Worm (Caenorhabditis elegans): ENCODE measurements around the gene F54D12.2.

The F54D12.2 gene

ce11 chrII:1385280-1385679 is 13.2 kb upstream of the F54D12.2 start, which contains the start of gene F54D12.7:
Gene F54D12.7 (minus strand): TSS chrII:1385380.
- TF ChIP-seq nhr-77 (tag; optimal IDR thresholded peaks at IDR 0.05) (no peak), unc-86 (tag; optimal IDR thresholded peaks at IDR 0.05) (no peak), mab-9 (GFP tag; IDR thresholded peaks at IDR 0.05) (no peak), lsy-2 (tag; optimal IDR thresholded peaks at IDR 0.05) (no peak), pag-3 (tag; optimal IDR thresholded peaks at IDR 0.05; ENCODE audit: borderline replicate concordance, insufficient read depth) (no peak), nhr-85 (tag) (no peak)

ce11 chrII:1386478-1386877 is 12.0 kb upstream of the F54D12.2 start, which contains the start of gene aat-7:
Gene aat-7 (plus strand): TSS chrII:1386870.
- TF ChIP-seq ceh-88 (GFP tag; IDR thresholded peaks at IDR 0.05) (no peak), sox-4 (tag; optimal IDR thresholded peaks at IDR 0.05) (no peak), mdl-1 (tag; optimal IDR thresholded peaks at IDR 0.05) (no peak), pqm-1 (tag; optimal IDR thresholded peaks at IDR 0.05) (peak; percentile 74), nhr-71 (tag; optimal IDR thresholded peaks at IDR 0.05) (no peak), elt-2 (tag; optimal IDR thresholded peaks at IDR 0.05) (peak; percentile 89), ztf-11 (tag; optimal IDR thresholded peaks at IDR 0.05) (no peak), nhr-20 (tag; optimal IDR thresholded peaks at IDR 0.05) (no peak), nhr-90 (tag; optimal IDR thresholded peaks at IDR 0.05; ENCODE audit: poor library complexity) (peak; percentile 3), lin-39 (tag; optimal IDR thresholded peaks at IDR 0.05) (no peak)

- TF ChIP-seq alr-1 (tag; optimal IDR thresholded peaks at IDR 0.05; ENCODE audit: borderline replicate concordance) (no peak), tlp-1 (tag; optimal IDR thresholded peaks at IDR 0.05) (no peak), blmp-1 (tag; optimal IDR thresholded peaks at IDR 0.05) (no peak), aha-1 (tag; optimal IDR thresholded peaks at IDR 0.05) (no peak), mep-1 (tag; optimal IDR thresholded peaks at IDR 0.05) (no peak), nhr-19 (GFP tag; conservative IDR thresholded peaks at IDR 0.05) (no peak), pax-3 (tag; optimal IDR thresholded peaks at IDR 0.05) (no peak), nhr-85 (tag) (no peak), sox-4 (tag; optimal IDR thresholded peaks at IDR 0.05) (no peak), isw-1 (GFP tag; IDR thresholded peaks at IDR 0.05) (no peak), ceh-63 (GFP tag; optimal IDR thresholded peaks at IDR 0.05) (no peak)
These were observed 793 bp upstream of the F54D12.2 start, which contains the start of gene F54D12.8 for ce11 chrII:1397703-1398102. Gene F54D12.8 (minus strand): TSS chrII:1398038.

ce11 chrII:1400105-1400504 is 1.6 kb downstream of the F54D12.2 start, which contains the start of gene F54D12.1:
Gene F54D12.1 (plus strand): TSS chrII:1400405.
- TF ChIP-seq sox-4 (tag; optimal IDR thresholded peaks at IDR 0.05) (no peak), tbx-2 (tag; optimal IDR thresholded peaks at IDR 0.05) (no peak), ztf-4 (tag; optimal IDR thresholded peaks at IDR 0.05) (no peak), hlh-17 (GFP tag; optimal IDR thresholded peaks at IDR 0.05; ENCODE audit: borderline replicate concordance) (no peak), pag-3 (tag; optimal IDR thresholded peaks at IDR 0.05; ENCODE audit: borderline replicate concordance, insufficient read depth) (no peak), ama-1 (optimal IDR thresholded peaks at IDR 0.05) (no peak), ets-5 (GFP tag; IDR thresholded peaks at IDR 0.05) (no peak)

ce11 chrII:1401474-1401873 is 3.0 kb downstream of the F54D12.2 start, which contains the start of gene Y51H7C.8:
Gene Y51H7C.8 (plus strand): TSS chrII:1401774.
- TF ChIP-seq nhr-85 (tag) (no peak), swsn-7 (tag; optimal IDR thresholded peaks at IDR 0.05) (no peak), sox-4 (tag; optimal IDR thresholded peaks at IDR 0.05) (no peak), tbx-2 (tag; optimal IDR thresholded peaks at IDR 0.05) (no peak), jun-1 (tag; optimal IDR thresholded peaks at IDR 0.05) (no peak), ces-1 (GFP tag; optimal IDR thresholded peaks at IDR 0.05) (no peak), nhr-47 (tag; optimal IDR thresholded peaks at IDR 0.05) (no peak), unc-86 (tag; optimal IDR thresholded peaks at IDR 0.05) (no peak), snu-23 (GFP tag; optimal IDR thresholded peaks at IDR 0.05) (no peak), nhr-77 (tag; optimal IDR thresholded peaks at IDR 0.05) (no peak), ama-1 (optimal IDR thresholded peaks at IDR 0.05) (no peak), dsc-1 (tag; optimal IDR thresholded peaks at IDR 0.05) (no peak), ceh-88 (GFP tag; IDR thresholded peaks at IDR 0.05) (no peak), fkh-10 (GFP tag; optimal IDR thresholded peaks at IDR 0.05) (no peak), irx-1 (tag; optimal IDR thresholded peaks at IDR 0.05) (no peak), vab-15 (tag; optimal IDR thresholded peaks at IDR 0.05) (no peak), egl-27 (tag; optimal IDR thresholded peaks at IDR 0.05) (no peak), nhr-12 (tag; optimal IDR thresholded peaks at IDR 0.05) (no peak), snpc-4 (tag; optimal IDR thresholded peaks at IDR 0.05) (no peak), Y116A8C.19 (tag; optimal IDR thresholded peaks at IDR 0.05; ENCODE audit: borderline replicate concordance) (no peak)

All from whole organism, L1 larva.